Worm (Caenorhabditis elegans) whole organism, late embryonic: ENCODE data around the gene C24A3.4.
A peak's percentile ranks its signal among the peaks of the same experiment; 100 is the strongest.

ENCODE experiments used
- F13H6.1 ChIP-seq: sonication (generic microtip); optimal IDR thresholded peaks from 2 replicates; lab custom pipeline; 2016; ENCODE audit warnings: missing genetic modification characterization, missing compliant biosample characterization
- K09A11.1 ChIP-seq: sonication (generic microtip); optimal IDR thresholded peaks from 2 replicates; lab custom pipeline; 2017; ENCODE audit warnings: antibody characterized with exemption, mild to moderate bottlenecking, missing genetic modification characterization, missing compliant biosample characterization; ENCODE audit not compliant: insufficient read depth
- ama-1 ChIP-seq: fragments of 150-350 bp; optimal IDR thresholded peaks from 2 replicates; lab custom pipeline; 2014
- ceh-14 ChIP-seq: sonication (generic microtip); optimal IDR thresholded peaks from 2 replicates; lab custom pipeline; 2016; ENCODE audit warnings: missing genotype, missing genetic modification characterization, missing compliant biosample characterization
- ceh-22 ChIP-seq: sonication (generic microtip); optimal IDR thresholded peaks from 2 replicates; lab custom pipeline; 2017; ENCODE audit warnings: missing biosample characterization, missing genetic modification characterization
- ceh-31 ChIP-seq: sonication (generic microtip); optimal IDR thresholded peaks from 2 replicates; lab custom pipeline; 2016; ENCODE audit warnings: missing genetic modification characterization, missing compliant biosample characterization
- ceh-34 ChIP-seq: sonication (generic microtip); optimal IDR thresholded peaks from 2 replicates; lab custom pipeline; 2016; ENCODE audit warnings: mild to moderate bottlenecking, missing genetic modification characterization, missing compliant biosample characterization
- ceh-48 ChIP-seq: sonication (generic microtip); optimal IDR thresholded peaks from 2 replicates; lab custom pipeline; 2016; ENCODE audit warnings: missing genetic modification characterization, inconsistent platforms, missing compliant biosample characterization
- ceh-6 ChIP-seq: fragments of 200-800 bp; sonication (Bioruptor generic); optimal IDR thresholded peaks from 2 replicates; lab custom pipeline; 2018; ENCODE audit warnings: mild to moderate bottlenecking, missing genetic modification characterization, missing compliant biosample characterization
- ceh-9 ChIP-seq: sonication (generic microtip); optimal IDR thresholded peaks from 2 replicates; lab custom pipeline; 2016; ENCODE audit warnings: mild to moderate bottlenecking, missing genetic modification characterization, inconsistent platforms, missing compliant biosample characterization
- dmd-4 ChIP-seq: sonication (generic microtip); optimal IDR thresholded peaks from 2 replicates; lab custom pipeline; 2016; ENCODE audit warnings: borderline replicate concordance, missing genetic modification characterization, missing compliant biosample characterization
- dve-1 ChIP-seq: sonication (generic microtip); optimal IDR thresholded peaks from 2 replicates; lab custom pipeline; 2017; ENCODE audit warnings: antibody characterized with exemption, mild to moderate bottlenecking, missing genetic modification characterization, missing compliant biosample characterization
- elt-2 ChIP-seq: sonication (generic microtip); optimal IDR thresholded peaks from 2 replicates; lab custom pipeline; 2016; ENCODE audit warnings: missing genetic modification reagents, missing genetic modification characterization, missing compliant biosample characterization
- elt-4 ChIP-seq: sonication (generic microtip); optimal IDR thresholded peaks from 2 replicates; lab custom pipeline; 2016; ENCODE audit warnings: missing genetic modification characterization, missing compliant biosample characterization
- eyg-1 ChIP-seq: sonication (generic microtip); optimal IDR thresholded peaks from 2 replicates; lab custom pipeline; 2016; ENCODE audit warnings: missing genotype, missing genetic modification characterization, missing compliant biosample characterization
- fax-1 ChIP-seq: sonication (generic microtip); optimal IDR thresholded peaks from 2 replicates; lab custom pipeline; 2016; ENCODE audit warnings: missing genotype, missing genetic modification characterization, missing compliant biosample characterization
- fkh-10 ChIP-seq: fragments of 150-350 bp; optimal IDR thresholded peaks from 2 replicates; lab custom pipeline; 2014; ENCODE audit warnings: missing biosample characterization, missing genetic modification reagents, missing genetic modification characterization
- hlh-13 ChIP-seq: fragments of 200-800 bp; sonication (Bioruptor generic); optimal IDR thresholded peaks from 2 replicates; lab custom pipeline; 2018; ENCODE audit warnings: mild to moderate bottlenecking, missing genetic modification characterization, missing compliant biosample characterization
- hlh-15 ChIP-seq: sonication (generic microtip); optimal IDR thresholded peaks from 2 replicates; lab custom pipeline; 2016; ENCODE audit warnings: missing genetic modification characterization, missing compliant biosample characterization
- lim-6 ChIP-seq: sonication (generic microtip); optimal IDR thresholded peaks from 2 replicates; lab custom pipeline; 2016; ENCODE audit warnings: missing genetic modification characterization, missing compliant biosample characterization
- lin-11 ChIP-seq: fragments of 200-800 bp; sonication (Bioruptor generic); optimal IDR thresholded peaks from 2 replicates; lab custom pipeline; 2018; ENCODE audit warnings: mild to moderate bottlenecking, missing genetic modification characterization, missing compliant biosample characterization
- nhr-11 ChIP-seq: fragments of 150-350 bp; optimal IDR thresholded peaks from 2 replicates; lab custom pipeline; 2014; ENCODE audit warnings: missing biosample characterization, missing genetic modification characterization
- npax-4 ChIP-seq: sonication (generic microtip); optimal IDR thresholded peaks from 2 replicates; lab custom pipeline; 2016; ENCODE audit warnings: missing genetic modification characterization, missing compliant biosample characterization
- odd-2 ChIP-seq: sonication (generic microtip); optimal IDR thresholded peaks from 2 replicates; lab custom pipeline; 2017; ENCODE audit warnings: antibody characterized with exemption, mild to moderate bottlenecking, missing genetic modification characterization, missing compliant biosample characterization
- pag-3 ChIP-seq: sonication (generic microtip); optimal IDR thresholded peaks from 2 replicates; lab custom pipeline; 2016; ENCODE audit warnings: missing compliant biosample characterization, missing genetic modification characterization, borderline replicate concordance
- pat-9 ChIP-seq: fragments of 200-800 bp; sonication (Bioruptor generic); optimal IDR thresholded peaks from 2 replicates; lab custom pipeline; 2018; ENCODE audit warnings: mild to moderate bottlenecking, missing genetic modification characterization, moderate library complexity, missing compliant biosample characterization
- pha-2 ChIP-seq: sonication (generic microtip); optimal IDR thresholded peaks from 2 replicates; lab custom pipeline; 2017; ENCODE audit warnings: mild to moderate bottlenecking, missing genetic modification characterization, missing compliant biosample characterization
- ref-2 ChIP-seq: sonication (generic microtip); optimal IDR thresholded peaks from 2 replicates; lab custom pipeline; 2016; ENCODE audit warnings: missing genetic modification characterization, missing compliant biosample characterization
- sdc-2 ChIP-seq: sonication (generic microtip); optimal IDR thresholded peaks from 2 replicates; lab custom pipeline; 2016; ENCODE audit warnings: missing genotype, missing genetic modification characterization, missing compliant biosample characterization
- sox-4 ChIP-seq: sonication (generic microtip); optimal IDR thresholded peaks from 2 replicates; lab custom pipeline; 2017; ENCODE audit warnings: mild to moderate bottlenecking, missing genetic modification characterization, inconsistent platforms, missing compliant biosample characterization
- tbx-2 ChIP-seq: sonication (generic microtip); optimal IDR thresholded peaks from 2 replicates; lab custom pipeline; 2016; ENCODE audit warnings: missing genetic modification characterization, missing compliant biosample characterization
- tbx-7 ChIP-seq: sonication (generic microtip); optimal IDR thresholded peaks from 2 replicates; lab custom pipeline; 2016; ENCODE audit warnings: missing genotype, missing genetic modification characterization, missing compliant biosample characterization
- unc-3 ChIP-seq, 2 experiments: fragments of 200-800 bp in 1 of 2; sonication (Bioruptor generic) in 1 of 2; sonication (generic microtip) in 1 of 2; conservative IDR thresholded peaks in 1 of 2; optimal IDR thresholded peaks in 1 of 2; 2 replicates each; pipeline versions ENCODE4 v1.3.6 to Lab custom; 2016 to 2022; ENCODE audit warnings: missing compliant biosample characterization in 2 of 2, missing genetic modification characterization in 2 of 2, missing genetic modification reagents in 1 of 2
- unc-42 ChIP-seq: sonication (generic microtip); optimal IDR thresholded peaks from 2 replicates; lab custom pipeline; 2016; ENCODE audit warnings: missing genotype, missing genetic modification characterization, missing compliant biosample characterization
- unc-55 ChIP-seq: sonication (generic microtip); optimal IDR thresholded peaks from 2 replicates; lab custom pipeline; 2017; ENCODE audit warnings: missing biosample characterization, missing genetic modification reagents, missing genetic modification characterization

Gene C24A3.4

DNA sequence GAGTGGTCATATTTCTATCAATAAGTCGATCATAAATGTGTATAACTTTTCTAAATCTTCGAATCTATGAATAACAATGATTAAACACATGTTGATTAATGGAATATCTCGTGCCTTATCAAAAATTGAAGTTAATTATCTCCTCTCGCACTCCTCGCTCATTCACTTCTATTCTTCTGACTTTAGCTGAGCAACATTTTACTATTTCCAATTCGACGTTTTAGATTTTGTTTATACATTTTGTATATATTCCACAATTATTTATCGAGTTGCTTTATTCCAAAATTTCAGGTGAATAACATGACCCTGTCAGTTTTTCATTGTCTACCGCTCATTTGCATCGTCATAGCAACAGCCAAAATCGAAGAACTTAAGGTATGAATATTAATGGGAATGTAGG lies 35.1 kb downstream of the C24A3.4 start, which contains the start of gene T25B6.3:
Gene T25B6.3, plus strand, starts transcription at position 301 of the 400 bp plus-strand sequence.
- TF ChIP-seq tbx-2 (no peak), ama-1 (lab: Kevin White, UChicago) (no peak), unc-42 (tag; lab: Kevin White, UChicago) (no peak)

ce11 chrX:9028909-9029520 lies 36.8 kb downstream of the C24A3.4 start, which contains the start of gene snf-12:
Gene snf-12, plus strand, starts transcription at chrX:9029470.
- no peak for TF ChIP-seq ceh-48
- TF ChIP-seq unc-3 (GFP tag; conservative IDR thresholded peaks at IDR 0.05; lab: Robert Waterston, UW), result no peak
- no peak for TF ChIP-seq unc-3 (tag; optimal IDR thresholded peaks at IDR 0.05; lab: Kevin White, UChicago)
- no peak for TF ChIP-seq sdc-2
- no peak for TF ChIP-seq pag-3 (tag; lab: Kevin White, UChicago)
- TF ChIP-seq ceh-6 (GFP tag; lab: Kevin White, UChicago), result no peak

ce11 chrX:9034310-9034709 lies 42.1 kb downstream of the C24A3.4 start, which contains the start of gene nep-22:
Gene nep-22, plus strand, starts transcription at chrX:9034554.
- TF ChIP-seq odd-2 (tag; lab: Kevin White, UChicago) (no peak), fax-1 (tag; lab: Kevin White, UChicago) (no peak), lim-6 (tag; lab: Kevin White, UChicago) (no peak), elt-2 (tag; lab: Kevin White, UChicago) (peak; percentile 18)

DNA sequence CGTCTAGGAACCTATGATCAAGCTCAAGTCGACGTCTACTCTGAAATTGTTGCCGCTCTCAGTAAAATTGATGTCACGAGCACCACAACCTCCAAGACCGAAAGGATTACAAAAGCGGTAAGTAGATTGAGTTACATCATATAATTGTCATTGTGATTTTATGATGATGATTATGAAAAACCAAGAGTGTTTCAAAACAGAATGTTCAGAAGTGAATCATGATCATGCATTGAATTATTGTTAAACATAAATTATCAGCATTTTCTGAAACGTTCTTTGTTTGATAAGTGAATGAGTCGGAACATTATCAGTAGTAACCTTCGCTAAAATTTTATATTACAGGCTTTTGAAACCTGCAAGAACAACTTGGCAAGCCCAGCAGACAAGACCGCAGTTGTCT lies 42.9 kb downstream of the C24A3.4 start:
- no peak for TF ChIP-seq ceh-31 (tag; lab: Kevin White, UChicago)
- TF ChIP-seq fax-1 (tag; lab: Kevin White, UChicago), result no peak
- TF ChIP-seq npax-4 (tag; lab: Kevin White, UChicago), result no peak
- no peak for TF ChIP-seq K09A11.1
- TF ChIP-seq ceh-9 (tag; lab: Kevin White, UChicago), result no peak
- TF ChIP-seq F13H6.1 (tag; lab: Kevin White, UChicago), result no peak
- TF ChIP-seq unc-42 (tag; lab: Kevin White, UChicago), result no peak
- TF ChIP-seq dve-1 (tag; lab: Kevin White, UChicago), result no peak
- TF ChIP-seq pha-2 (tag; lab: Kevin White, UChicago), result no peak
- no peak for TF ChIP-seq ama-1 (lab: Kevin White, UChicago)
- TF ChIP-seq elt-4 (tag; lab: Kevin White, UChicago), result no peak
- TF ChIP-seq tbx-2, result no peak
- no peak for TF ChIP-seq ceh-34 (tag; lab: Kevin White, UChicago)
- no peak for TF ChIP-seq nhr-11 (tag; lab: Kevin White, UChicago)
- no peak for TF ChIP-seq ceh-6 (GFP tag; lab: Kevin White, UChicago)
- TF ChIP-seq eyg-1 (tag; lab: Kevin White, UChicago), result no peak

- no peak for TF ChIP-seq tbx-7
- no peak for TF ChIP-seq ama-1 (lab: Kevin White, UChicago)
- TF ChIP-seq sox-4 (tag; lab: Kevin White, UChicago), result no peak
- TF ChIP-seq lin-11 (tag; lab: Kevin White, UChicago), result no peak
- TF ChIP-seq ceh-22 (tag; lab: Kevin White, UChicago), result no peak
- no peak for TF ChIP-seq ref-2 (tag; lab: Kevin White, UChicago)
- TF ChIP-seq pat-9 (tag; lab: Kevin White, UChicago), result no peak
- TF ChIP-seq eyg-1 (tag; lab: Kevin White, UChicago), result no peak
- TF ChIP-seq dmd-4 (tag; lab: Kevin White, UChicago), result no peak
- no peak for TF ChIP-seq hlh-15
- no peak for TF ChIP-seq ceh-9 (tag; lab: Kevin White, UChicago)
- TF ChIP-seq unc-42 (tag; lab: Kevin White, UChicago), result no peak
- TF ChIP-seq unc-55, result no peak
- TF ChIP-seq ceh-14, result no peak
- no peak for TF ChIP-seq hlh-13 (GFP tag; lab: Kevin White, UChicago)
- TF ChIP-seq fkh-10 (GFP tag; lab: Kevin White, UChicago), result no peak
- no peak for TF ChIP-seq elt-2 (tag; lab: Kevin White, UChicago)
- TF ChIP-seq dve-1 (tag; lab: Kevin White, UChicago), result no peak
- TF ChIP-seq, all 69 proteins: peak for 0
These were observed 44.0 kb downstream of the C24A3.4 start for ce11 chrX:9036237-9036636.
